Fruit fly (Drosophila melanogaster) whole organism, embryonic: Measurements from ENCODE around the gene Sws1.

Source experiments
- B-H1 ChIP-seq: fragments of 200-800 bp; sonication (Bioruptor generic); IDR thresholded peaks from 3 replicates; pipeline ENCODE4 v1.3.6; 2022; ENCODE audit warnings: missing biosample characterization, missing genetic modification characterization
- Bdp1 ChIP-seq: fragments of 200-800 bp; sonication (Bioruptor generic); optimal IDR thresholded peaks from 3 replicates; lab custom pipeline; 2016; ENCODE audit warnings: missing biosample characterization, missing genetic modification characterization
- CG10979 ChIP-seq: fragments of 200-800 bp; sonication (Bioruptor generic); optimal IDR thresholded peaks from 2 replicates; lab custom pipeline; 2018; ENCODE audit warnings: missing biosample characterization, mild to moderate bottlenecking, missing genetic modification characterization, moderate library complexity
- CG12236 ChIP-seq: fragments of 200-800 bp; sonication (Bioruptor generic); optimal IDR thresholded peaks from 2 replicates; lab custom pipeline; 2016; ENCODE audit warnings: missing biosample characterization, missing genetic modification characterization
- CG12299 ChIP-seq: fragments of 200-800 bp; sonication (Bioruptor generic); optimal IDR thresholded peaks from 2 replicates; lab custom pipeline; 2018; ENCODE audit warnings: missing biosample characterization, mild to moderate bottlenecking, missing genetic modification characterization
- CG12769 ChIP-seq: fragments of 200-800 bp; sonication (Bioruptor generic); optimal IDR thresholded peaks from 2 replicates; lab custom pipeline; 2019; ENCODE audit warnings: missing biosample characterization, mild to moderate bottlenecking, missing genetic modification characterization, moderate library complexity
- CG14050 ChIP-seq: fragments of 200-800 bp; sonication (Bioruptor generic); IDR thresholded peaks from 3 replicates; pipeline ENCODE4 v1.3.6; 2022; ENCODE audit warnings: missing biosample characterization, missing genetic modification characterization
- CG15269 ChIP-seq: fragments of 200-800 bp; sonication (Bioruptor generic); optimal IDR thresholded peaks from 2 replicates; lab custom pipeline; 2018; ENCODE audit warnings: missing biosample characterization, mild to moderate bottlenecking, missing genetic modification characterization, moderate library complexity
- CG15479 ChIP-seq: fragments of 200-800 bp; sonication (Bioruptor generic); optimal IDR thresholded peaks from 3 replicates; lab custom pipeline; 2019; ENCODE audit warnings: missing biosample characterization, mild to moderate bottlenecking, missing genetic modification characterization, moderate library complexity
- CG17186 ChIP-seq: fragments of 200-800 bp; sonication (Bioruptor generic); optimal IDR thresholded peaks from 3 replicates; lab custom pipeline; 2017; ENCODE audit warnings: missing biosample characterization, missing genetic modification reagents, missing genetic modification characterization
- CG18599 ChIP-seq: fragments of 200-800 bp; sonication (Bioruptor generic); optimal IDR thresholded peaks from 3 replicates; lab custom pipeline; 2017; ENCODE audit warnings: missing biosample characterization, missing genetic modification characterization, mild to moderate bottlenecking, moderate library complexity, missing genetic modification reagents
- CG30020 ChIP-seq: fragments of 200-800 bp; optimal IDR thresholded peaks from 2 replicates; lab custom pipeline; 2019; ENCODE audit warnings: missing biosample characterization, mild to moderate bottlenecking, missing genetic modification characterization, moderate library complexity
- CG31441 ChIP-seq: fragments of 200-800 bp; sonication (Bioruptor generic); IDR thresholded peaks from 2 replicates; pipeline ENCODE4 v1.3.6; 2022; ENCODE audit warnings: missing biosample characterization, missing genetic modification characterization
- CG3281 ChIP-seq: fragments of 200-800 bp; sonication (Bioruptor generic); optimal IDR thresholded peaks from 3 replicates; lab custom pipeline; 2017; ENCODE audit warnings: missing biosample characterization, mild to moderate bottlenecking, missing genetic modification characterization
- CG3995 ChIP-seq: fragments of 200-800 bp; sonication (Bioruptor generic); optimal IDR thresholded peaks from 3 replicates; lab custom pipeline; 2016; ENCODE audit warnings: missing biosample characterization, missing genetic modification characterization
- CG4730 ChIP-seq: fragments of 200-800 bp; sonication (Bioruptor generic); IDR thresholded peaks from 2 replicates; pipeline ENCODE4 v1.3.6; 2022; ENCODE audit warnings: missing biosample characterization, missing genetic modification characterization
- CG6791 ChIP-seq: fragments of 200-800 bp; sonication (Bioruptor generic); IDR thresholded peaks from 3 replicates; pipeline ENCODE4 v1.3.6; 2022; ENCODE audit warnings: missing biosample characterization, missing genetic modification characterization; ENCODE audit not compliant: partially characterized antibody
- CHES-1-like ChIP-seq: fragments of 200-800 bp; sonication (Bioruptor generic); optimal IDR thresholded peaks from 2 replicates; lab custom pipeline; 2016; ENCODE audit warnings: missing biosample characterization, missing genetic modification characterization
- Dbx ChIP-seq: fragments of 200-800 bp; sonication (Bioruptor generic); IDR thresholded peaks from 3 replicates; pipeline ENCODE4 v1.3.6; 2022; ENCODE audit warnings: missing biosample characterization, missing genetic modification characterization
- Dip3 ChIP-seq: fragments of 200-800 bp; sonication (Bioruptor generic); optimal IDR thresholded peaks from 3 replicates; lab custom pipeline; 2016; ENCODE audit warnings: missing biosample characterization, missing genetic modification characterization
- Doc3 ChIP-seq: fragments of 200-800 bp; sonication (Bioruptor generic); IDR thresholded peaks from 3 replicates; pipeline ENCODE4 v1.3.6; 2022; ENCODE audit warnings: missing biosample characterization, missing genetic modification characterization; ENCODE audit not compliant: partially characterized antibody
- Eip74EF ChIP-seq, 2 experiments: fragments of 200-800 bp in 1 of 2; fragments of >200 bp in 1 of 2; sonication (Bioruptor generic) in 1 of 2; optimal IDR thresholded peaks; 2 replicates each; lab custom pipeline; 2017 to 2019; ENCODE audit warnings: missing biosample characterization in 2 of 2, missing genetic modification characterization in 2 of 2, mild to moderate bottlenecking in 1 of 2, moderate library complexity in 1 of 2
- Ets65A ChIP-seq: fragments of 200-800 bp; sonication (Bioruptor generic); peaks from one replicate; lab custom pipeline; 2016; ENCODE audit warnings: missing biosample characterization, missing genetic modification characterization
- Hr78 ChIP-seq, 2 experiments: fragments of 200-800 bp in 1 of 2; fragments of >200 bp in 1 of 2; sonication (Bioruptor generic) in 1 of 2; optimal IDR thresholded peaks; 2 replicates each; lab custom pipeline; 2017 to 2019; ENCODE audit warnings: missing biosample characterization in 2 of 2, missing genetic modification characterization in 2 of 2, mild to moderate bottlenecking in 1 of 2, moderate library complexity in 1 of 2
- MTF-1 ChIP-seq: fragments of 200-800 bp; sonication (Bioruptor generic); optimal IDR thresholded peaks from 2 replicates; lab custom pipeline; 2018; ENCODE audit warnings: missing biosample characterization, mild to moderate bottlenecking, missing genetic modification characterization, borderline replicate concordance
- Mad ChIP-seq: fragments of 200-800 bp; sonication (Bioruptor generic); optimal IDR thresholded peaks from 2 replicates; lab custom pipeline; 2016; ENCODE audit warnings: missing biosample characterization, missing genetic modification characterization
- Max ChIP-seq: fragments of 200-800 bp; sonication (Bioruptor generic); optimal IDR thresholded peaks from 2 replicates; lab custom pipeline; 2016; ENCODE audit warnings: missing biosample characterization, mild to moderate bottlenecking, missing genetic modification characterization
- Meics ChIP-seq: fragments of 200-800 bp; sonication (Bioruptor generic); optimal IDR thresholded peaks from 2 replicates; lab custom pipeline; 2017; ENCODE audit warnings: missing biosample characterization, mild to moderate bottlenecking, missing genetic modification characterization
- PHDP ChIP-seq: fragments of 200-800 bp; sonication (Bioruptor generic); optimal IDR thresholded peaks from 3 replicates; lab custom pipeline; 2018; ENCODE audit warnings: missing biosample characterization, mild to moderate bottlenecking, missing genetic modification characterization, moderate library complexity
- Stat92E ChIP-seq, 3 experiments: fragments of >200 bp in 2 of 3; fragments of 200-800 bp in 1 of 3; sonication (Bioruptor generic) in 1 of 3; optimal IDR thresholded peaks; 2 replicates each; lab custom pipeline; 2017 to 2019; ENCODE audit warnings: missing biosample characterization in 3 of 3, missing genetic modification characterization in 3 of 3, mild to moderate bottlenecking in 1 of 3, moderate library complexity in 1 of 3
- TFAM ChIP-seq: fragments of 200-800 bp; sonication (Bioruptor generic); optimal IDR thresholded peaks from 2 replicates; lab custom pipeline; 2017; ENCODE audit warnings: missing biosample characterization, missing genetic modification characterization, inconsistent platforms
- ac ChIP-seq: fragments of 200-800 bp; sonication (Bioruptor generic); optimal IDR thresholded peaks from 3 replicates; lab custom pipeline; 2017; ENCODE audit warnings: missing biosample characterization, mild to moderate bottlenecking, missing genetic modification characterization
- al ChIP-seq: fragments of 200-800 bp; sonication (Bioruptor generic); IDR thresholded peaks from 2 replicates; pipeline ENCODE4 v1.3.6; 2022; ENCODE audit warnings: missing biosample characterization, missing genetic modification characterization
- aop ChIP-seq: fragments of 200-800 bp; sonication (Bioruptor generic); IDR thresholded peaks from 2 replicates; pipeline ENCODE4 v1.3.6; 2022; ENCODE audit warnings: missing biosample characterization, missing genetic modification characterization
- ap ChIP-seq: fragments of 200-800 bp; sonication (Bioruptor generic); IDR thresholded peaks from 2 replicates; pipeline ENCODE4 v1.3.6; 2022; ENCODE audit warnings: missing biosample characterization, missing genetic modification characterization
- br ChIP-seq: fragments of >200 bp; optimal IDR thresholded peaks from 2 replicates; lab custom pipeline; 2017
- cg ChIP-seq: fragments of 200-800 bp; sonication (Bioruptor generic); optimal IDR thresholded peaks from 3 replicates; lab custom pipeline; 2019; ENCODE audit warnings: missing biosample characterization, mild to moderate bottlenecking, missing genetic modification characterization, moderate library complexity
- cwo ChIP-seq: fragments of 200-800 bp; sonication (Bioruptor generic); optimal IDR thresholded peaks from 3 replicates; lab custom pipeline; 2017; ENCODE audit warnings: missing biosample characterization, missing genetic modification characterization, mild to moderate bottlenecking, moderate library complexity, missing genetic modification reagents
- ems ChIP-seq: fragments of 200-800 bp; sonication (Bioruptor generic); optimal IDR thresholded peaks from 3 replicates; lab custom pipeline; 2016; ENCODE audit warnings: missing biosample characterization, missing genetic modification characterization
- kni ChIP-seq: fragments of 200-800 bp; sonication (Bioruptor generic); optimal IDR thresholded peaks from 3 replicates; lab custom pipeline; 2017; ENCODE audit warnings: mild to moderate bottlenecking, missing biosample characterization, missing genetic modification reagents, missing genetic modification characterization
- knrl ChIP-seq: fragments of 200-800 bp; sonication (Bioruptor generic); IDR thresholded peaks from 3 replicates; pipeline ENCODE4 v1.3.6; 2022; ENCODE audit warnings: missing biosample characterization, missing genetic modification characterization; ENCODE audit not compliant: partially characterized antibody
- lbe ChIP-seq: fragments of 200-800 bp; sonication (Bioruptor generic); optimal IDR thresholded peaks from 2 replicates; lab custom pipeline; 2016; ENCODE audit warnings: missing biosample characterization, mild to moderate bottlenecking, missing genetic modification characterization
- lov ChIP-seq, 2 experiments: fragments of 200-800 bp in 1 of 2; fragments of >200 bp in 1 of 2; sonication (Bioruptor generic) in 1 of 2; IDR thresholded peaks in 1 of 2; optimal IDR thresholded peaks in 1 of 2; 2 replicates in 1 of 2; 3 replicates in 1 of 2; pipeline versions ENCODE4 v1.3.6 to Lab custom; 2017 to 2022; ENCODE audit warnings: missing biosample characterization in 1 of 2, missing genetic modification characterization in 1 of 2
- pho ChIP-seq: fragments of 200-800 bp; sonication (Bioruptor generic); optimal IDR thresholded peaks from 2 replicates; lab custom pipeline; 2016; ENCODE audit warnings: missing biosample characterization, missing genetic modification characterization
- pum ChIP-seq: fragments of 200-800 bp; sonication (Bioruptor generic); optimal IDR thresholded peaks from 2 replicates; lab custom pipeline; 2016; ENCODE audit warnings: missing biosample characterization, missing genetic modification characterization
- pzg ChIP-seq: fragments of 200-800 bp; sonication (Bioruptor generic); optimal IDR thresholded peaks from 3 replicates; lab custom pipeline; 2018; ENCODE audit warnings: missing biosample characterization, mild to moderate bottlenecking, missing genetic modification characterization, moderate library complexity
- seq ChIP-seq: fragments of 200-800 bp; sonication (Bioruptor generic); IDR thresholded peaks from 2 replicates; pipeline ENCODE4 v1.3.6; 2022; ENCODE audit warnings: missing biosample characterization, missing genetic modification characterization
- trem ChIP-seq: fragments of 200-800 bp; optimal IDR thresholded peaks from 3 replicates; lab custom pipeline; 2019; ENCODE audit warnings: missing biosample characterization, mild to moderate bottlenecking, missing genetic modification characterization, moderate library complexity
- unc-4 ChIP-seq: fragments of 200-800 bp; sonication (Bioruptor generic); IDR thresholded peaks from 2 replicates; pipeline ENCODE4 v1.3.6; 2022; ENCODE audit warnings: missing biosample characterization, missing genetic modification characterization; ENCODE audit not compliant: partially characterized antibody

Gene Sws1

dm6 chr2L:2542491-2542890 is 32.4 kb downstream of the Sws1 start (continued):
- TF ChIP-seq CG12236: no peak
- peak; percentile 51 for TF ChIP-seq CG18599
- TF ChIP-seq CG15269 (tag; lab: Kevin White, UChicago): peak; percentile 38
- no peak for TF ChIP-seq Doc3 (GFP tag; lab: Robert Waterston, UW)
- TF ChIP-seq Ets65A (GFP tag; lab: Kevin White, UChicago): no peak
- no peak for TF ChIP-seq al
- TF ChIP-seq Max (GFP tag; lab: Kevin White, UChicago): no peak
- TF ChIP-seq pzg: no peak
- TF ChIP-seq Meics (GFP tag; lab: Kevin White, UChicago): peak; percentile 33
- 0 out of 2 replicates have a peak, but pooled peaks have one; percentile 24 for TF ChIP-seq CG31441 (GFP tag; lab: Robert Waterston, UW)
- TF ChIP-seq CG10979 (tag; lab: Kevin White, UChicago): no peak

DNA sequence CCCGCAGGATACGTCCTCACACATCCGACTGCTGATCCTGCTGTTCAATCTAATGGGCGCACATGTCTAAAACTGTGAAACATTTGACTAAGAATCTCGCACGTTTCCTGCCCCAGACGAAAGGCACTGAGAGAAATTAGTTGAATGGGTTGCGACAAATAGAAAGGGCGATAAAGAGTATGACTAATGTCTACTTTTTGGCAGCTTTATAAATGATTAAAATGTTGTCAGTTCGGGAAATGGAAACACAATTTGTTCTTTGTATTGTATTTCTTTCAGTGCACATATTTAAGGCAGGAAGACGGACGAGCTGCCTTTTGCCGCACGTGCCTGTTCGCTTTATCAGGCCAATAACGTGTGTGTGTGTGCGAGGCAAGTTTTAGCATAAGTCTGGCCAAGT is 46.8 kb downstream of the Sws1 start:
- TF ChIP-seq CG3281 (GFP tag; lab: Kevin White, UChicago): peak; percentile 26
- TF ChIP-seq pum (GFP tag; lab: Kevin White, UChicago): no peak
- no peak for TF ChIP-seq kni (GFP tag; lab: Kevin White, UChicago)
- TF ChIP-seq CG12299 (tag; lab: Kevin White, UChicago): no peak
- no peak for TF ChIP-seq Mad (GFP tag; lab: Kevin White, UChicago)
- TF ChIP-seq Dip3 (GFP tag; lab: Kevin White, UChicago): no peak
- TF ChIP-seq Stat92E (GFP tag; optimal IDR thresholded peaks at IDR 0.05; lab: Kevin White, UChicago): no peak
- no peak for TF ChIP-seq Bdp1 (GFP tag; lab: Kevin White, UChicago)
- no peak for TF ChIP-seq Hr78 (GFP tag; optimal IDR thresholded peaks at IDR 0.05; lab: Kevin White, UChicago)
- no peak for TF ChIP-seq TFAM (GFP tag; lab: Kevin White, UChicago)
- no peak for TF ChIP-seq CG17186
- TF ChIP-seq CG14050 (GFP tag; lab: Robert Waterston, UW): no peak
- no peak for TF ChIP-seq CG6791 (GFP tag; lab: Robert Waterston, UW)
- TF ChIP-seq trem: no peak
- no peak for TF ChIP-seq CHES-1-like (GFP tag; lab: Kevin White, UChicago)
- TF ChIP-seq cg (GFP tag; lab: Kevin White, UChicago): no peak
- no peak for TF ChIP-seq PHDP (tag; lab: Kevin White, UChicago)
- TF ChIP-seq unc-4 (GFP tag; lab: Robert Waterston, UW): no peak
- TF ChIP-seq MTF-1 (GFP tag; lab: Kevin White, UChicago): no peak
- TF ChIP-seq B-H1: no peak
- TF ChIP-seq CG4730: no peak
- no peak for TF ChIP-seq knrl
- TF ChIP-seq cwo (GFP tag; lab: Kevin White, UChicago): peak; percentile 46
- TF ChIP-seq pho (GFP tag; lab: Kevin White, UChicago): no peak
- TF ChIP-seq CG30020 (tag; lab: Kevin White, UChicago): no peak
- no peak for TF ChIP-seq CG3995 (GFP tag; lab: Kevin White, UChicago)
- no peak for TF ChIP-seq seq (GFP tag; lab: Robert Waterston, UW)
- TF ChIP-seq ems (GFP tag; lab: Kevin White, UChicago): no peak
- no peak for TF ChIP-seq br (lab: Kevin White, UChicago)
- no peak for TF ChIP-seq ap (GFP tag; lab: Robert Waterston, UW)
- no peak for TF ChIP-seq Dbx
- TF ChIP-seq lov (optimal IDR thresholded peaks at IDR 0.05; lab: Kevin White, UChicago): no peak
- no peak for TF ChIP-seq lov (GFP tag; IDR thresholded peaks at IDR 0.05; lab: Robert Waterston, UW)
- no peak for TF ChIP-seq aop (GFP tag; lab: Robert Waterston, UW)
- peak; percentile 56 for TF ChIP-seq CG12769 (tag; lab: Kevin White, UChicago)
- peak; percentile 32 for TF ChIP-seq Meics (GFP tag; lab: Kevin White, UChicago)
- TF ChIP-seq CG15479 (GFP tag; lab: Kevin White, UChicago): no peak
- no peak for TF ChIP-seq ac
- no peak for TF ChIP-seq Eip74EF (GFP tag; optimal IDR thresholded peaks at IDR 0.05; lab: Kevin White, UChicago)
- no peak for TF ChIP-seq lbe (GFP tag; lab: Kevin White, UChicago)
